Worm (Caenorhabditis elegans) whole organism, young adult: ENCODE data around the gene irld-24.

Experiments used
- F22D6.2 ChIP-seq: sonication (generic microtip); optimal IDR thresholded peaks from 2 replicates; lab custom pipeline; 2016; ENCODE audit warnings: mild to moderate bottlenecking, missing genetic modification characterization, missing compliant biosample characterization
- F57C9.4 ChIP-seq: sonication (generic microtip); optimal IDR thresholded peaks from 2 replicates; lab custom pipeline; 2017; ENCODE audit warnings: mild to moderate bottlenecking, missing genetic modification characterization, missing compliant biosample characterization
- mxl-1 ChIP-seq: sonication (generic microtip); optimal IDR thresholded peaks from 2 replicates; lab custom pipeline; 2016; ENCODE audit warnings: missing genetic modification characterization, missing compliant biosample characterization
- pha-4 ChIP-seq: fragments of 150-350 bp; sonication (generic microtip); optimal IDR thresholded peaks from 2 replicates; lab custom pipeline; 2014; ENCODE audit warnings: missing biosample characterization, missing genetic modification reagents, missing genetic modification characterization
- snpc-1.3 ChIP-seq: sonication (generic microtip); optimal IDR thresholded peaks from 2 replicates; lab custom pipeline; 2017; ENCODE audit warnings: missing genetic modification characterization, mild to moderate bottlenecking, missing compliant biosample characterization, antibody characterized with exemption, moderate library complexity, missing genotype, missing genetic modification reagents; ENCODE audit not compliant: insufficient read depth
- unc-62 ChIP-seq: fragments of 150-350 bp; optimal IDR thresholded peaks from 2 replicates; lab custom pipeline; 2014; ENCODE audit warnings: missing biosample characterization, missing genetic modification reagents, missing genetic modification characterization

- TF ChIP-seq unc-62 (GFP tag; lab: Kevin White, UChicago) (no peak), F57C9.4 (no peak), snpc-1.3 (tag; lab: Kevin White, UChicago) (no peak), F22D6.2 (tag; lab: Kevin White, UChicago) (no peak), pha-4 (tag; lab: Kevin White, UChicago) (no peak), mxl-1 (tag; lab: Kevin White, UChicago) (no peak)
Measured at ce11 chrX:13963203-13963602, 23.2 kb upstream of the irld-24 start, which contains the start of gene F48F7.3.
